Worm (Caenorhabditis elegans) whole organism, midembryonic: ENCODE data around the gene T27C5.12.
"Not testable (repeated sequence)": the region's sequence is repeated elsewhere in the genome, so short reads cannot be mapped to it uniquely, and the experiment has no call there.

Experiments
- T22C8.4 ChIP-seq: fragments of 200-800 bp; sonication (Bioruptor generic); IDR thresholded peaks from 2 replicates; pipeline ENCODE4 v1.3.6; 2022; ENCODE audit warnings: missing genetic modification characterization, missing compliant biosample characterization
- cog-1 ChIP-seq: sonication (generic microtip); optimal IDR thresholded peaks from 2 replicates; lab custom pipeline; 2016; ENCODE audit warnings: missing genetic modification characterization, missing compliant biosample characterization
- flt-1 ChIP-seq: fragments of 200-800 bp; sonication (Bioruptor generic); IDR thresholded peaks from 2 replicates; pipeline ENCODE4 v1.3.6; 2022; ENCODE audit warnings: missing genetic modification characterization, missing compliant biosample characterization
- klf-2 ChIP-seq: fragments of 200-800 bp; sonication (Bioruptor generic); conservative IDR thresholded peaks from 2 replicates; pipeline ENCODE4 v1.3.6; 2022; ENCODE audit warnings: missing genetic modification reagents, missing genetic modification characterization, missing compliant biosample characterization
- med-1 ChIP-seq: sonication (generic microtip); optimal IDR thresholded peaks from 2 replicates; lab custom pipeline; 2017; ENCODE audit warnings: missing genetic modification characterization, mild to moderate bottlenecking, missing compliant biosample characterization, antibody characterized with exemption, missing genetic modification reagents; ENCODE audit not compliant: insufficient read depth
- ref-1 ChIP-seq: fragments of 200-800 bp; sonication (Bioruptor generic); conservative IDR thresholded peaks from 2 replicates; pipeline ENCODE4 v1.3.6; 2022; ENCODE audit warnings: missing genetic modification reagents, missing genetic modification characterization, missing compliant biosample characterization
- tab-1 ChIP-seq: fragments of 200-800 bp; sonication (Bioruptor generic); IDR thresholded peaks from 2 replicates; pipeline ENCODE4 v1.3.6; 2022; ENCODE audit warnings: missing genetic modification characterization, missing compliant biosample characterization
- ztf-23 ChIP-seq: fragments of 200-800 bp; sonication (Bioruptor generic); IDR thresholded peaks from 2 replicates; pipeline ENCODE4 v1.3.6; 2022; ENCODE audit warnings: missing genetic modification reagents, missing genetic modification characterization, missing compliant biosample characterization
- ztf-29 ChIP-seq: fragments of 200-800 bp; sonication (Bioruptor generic); IDR thresholded peaks from 2 replicates; pipeline ENCODE4 v1.3.6; 2022; ENCODE audit warnings: missing genetic modification reagents, missing genetic modification characterization, missing compliant biosample characterization

Gene T27C5.12

DNA sequence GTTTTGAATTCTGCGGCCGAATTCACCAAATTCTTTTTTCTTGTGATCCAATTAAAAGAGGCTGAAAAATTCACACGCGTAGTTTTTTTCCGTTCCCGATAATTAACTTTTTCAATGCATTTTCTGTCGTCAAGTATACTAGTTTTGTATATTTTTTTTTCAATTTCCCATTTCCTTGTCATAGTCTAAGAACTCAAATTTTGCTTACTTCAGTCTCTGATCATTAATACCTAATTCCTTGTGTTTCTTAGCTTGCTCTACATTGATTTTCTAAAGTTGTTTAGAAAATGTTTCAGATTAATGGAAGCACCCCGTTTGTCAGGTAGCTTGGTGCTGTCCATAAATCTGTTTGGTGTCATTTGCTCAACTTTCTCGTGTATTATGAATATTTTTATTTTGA is 15.9 kb downstream of the T27C5.12 start, which contains the start of gene srbc-27:
Gene srbc-27 (plus strand): TSS at position 301 of the 400 bp plus-strand sequence.
- no peak for TF ChIP-seq med-1
- no peak for TF ChIP-seq flt-1 (GFP tag; lab: Robert Waterston, UW)
- TF ChIP-seq ztf-23: no peak
- TF ChIP-seq klf-2 (GFP tag; lab: Robert Waterston, UW): no peak
- TF ChIP-seq ref-1 (GFP tag; lab: Robert Waterston, UW): no peak
- no peak for TF ChIP-seq ztf-29
- no peak for TF ChIP-seq cog-1
- no peak for TF ChIP-seq T22C8.4
- no peak for TF ChIP-seq tab-1 (GFP tag; lab: Robert Waterston, UW)

DNA sequence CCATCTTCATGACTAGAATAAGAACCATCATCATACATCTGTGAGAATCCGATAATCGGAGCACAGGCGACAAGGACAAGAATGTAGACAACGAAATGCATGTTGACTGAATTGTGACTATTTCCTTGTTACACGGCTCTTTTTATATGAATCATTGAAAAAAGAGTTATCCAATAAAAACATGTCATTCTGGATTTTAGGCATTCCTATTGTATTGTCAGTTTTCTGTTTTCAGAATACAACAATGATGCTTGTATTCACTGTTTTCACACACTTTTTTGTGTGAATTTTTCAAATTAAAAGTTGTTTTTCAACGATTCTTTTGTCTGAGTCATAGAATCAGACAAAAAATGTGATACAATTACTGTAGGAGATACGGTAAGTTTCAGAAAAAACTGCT is 21.4 kb downstream of the T27C5.12 start, which contains the start of gene F20E11.18:
Gene F20E11.18 (minus strand): TSS at position 101 of the 400 bp plus-strand sequence.
- TF ChIP-seq T22C8.4 (no peak), tab-1 (GFP tag; lab: Robert Waterston, UW) (no peak), ztf-23 (no peak), ref-1 (GFP tag; lab: Robert Waterston, UW) (no peak), cog-1 (no peak), ztf-29 (no peak), med-1 (no peak), flt-1 (GFP tag; lab: Robert Waterston, UW) (no peak), klf-2 (GFP tag; lab: Robert Waterston, UW) (no peak)

DNA sequence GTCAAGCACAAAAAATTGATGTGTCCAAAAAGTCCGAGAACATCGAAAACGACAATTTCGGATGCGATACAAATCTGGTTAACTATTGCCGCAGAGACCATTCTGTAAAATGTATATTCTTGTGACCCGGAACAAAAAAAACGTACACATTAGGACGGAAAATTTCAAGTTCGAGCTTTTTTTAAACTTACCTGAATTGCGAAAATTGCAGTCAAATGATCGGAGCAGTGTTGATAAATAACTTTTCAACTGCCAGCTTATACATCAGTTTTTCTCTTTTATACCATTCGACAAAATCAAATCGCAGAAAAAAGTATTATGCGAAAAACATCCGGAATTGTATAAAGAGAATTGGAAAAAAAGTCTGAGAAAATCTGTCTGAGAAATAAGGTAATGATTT is 23.3 kb downstream of the T27C5.12 start, which contains the start of gene srsx-2:
Gene srsx-2 (minus strand): TSS at position 101 of the 400 bp plus-strand sequence.
- TF ChIP-seq ztf-29 (no peak), T22C8.4 (no peak), med-1 (no peak), ref-1 (GFP tag; lab: Robert Waterston, UW) (no peak), tab-1 (GFP tag; lab: Robert Waterston, UW) (no peak), flt-1 (GFP tag; lab: Robert Waterston, UW) (no peak), klf-2 (GFP tag; lab: Robert Waterston, UW) (no peak), cog-1 (no peak), ztf-23 (no peak)

ce11 chrV:17439406-17439805 is 24.4 kb downstream of the T27C5.12 start, which contains the start of gene srh-154:
Gene srh-154, plus strand, starts transcription at chrV:17439706.
- no peak for TF ChIP-seq T22C8.4
- TF ChIP-seq ztf-29: no peak
- TF ChIP-seq cog-1: no peak
- no peak for TF ChIP-seq flt-1 (GFP tag; lab: Robert Waterston, UW)
- TF ChIP-seq ztf-23: no peak
- no peak for TF ChIP-seq klf-2 (GFP tag; lab: Robert Waterston, UW)

DNA sequence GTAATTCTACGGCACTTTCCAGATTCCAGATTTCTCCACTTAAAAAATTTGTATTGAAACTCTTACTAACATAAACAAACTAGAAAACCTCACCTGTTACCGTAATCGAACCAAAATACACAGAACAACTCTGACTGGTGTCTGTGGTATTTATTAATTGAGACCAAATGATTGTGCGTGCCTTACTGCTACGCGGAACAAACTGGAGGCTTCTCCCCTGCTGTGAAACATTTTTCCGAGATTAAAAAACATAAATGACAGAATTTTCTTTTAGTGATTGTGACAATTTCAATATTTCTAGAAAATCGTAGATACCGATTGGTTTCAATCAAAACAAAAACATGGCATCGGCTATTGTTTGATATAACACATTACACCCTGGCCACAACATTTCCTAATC is 34.8 kb downstream of the T27C5.12 start:
- TF ChIP-seq ztf-29 (no peak), T22C8.4 (no peak), ztf-23 (no peak), cog-1 (no peak), flt-1 (GFP tag; lab: Robert Waterston, UW) (no peak), ref-1 (GFP tag; lab: Robert Waterston, UW) (no peak), med-1 (no peak)

DNA sequence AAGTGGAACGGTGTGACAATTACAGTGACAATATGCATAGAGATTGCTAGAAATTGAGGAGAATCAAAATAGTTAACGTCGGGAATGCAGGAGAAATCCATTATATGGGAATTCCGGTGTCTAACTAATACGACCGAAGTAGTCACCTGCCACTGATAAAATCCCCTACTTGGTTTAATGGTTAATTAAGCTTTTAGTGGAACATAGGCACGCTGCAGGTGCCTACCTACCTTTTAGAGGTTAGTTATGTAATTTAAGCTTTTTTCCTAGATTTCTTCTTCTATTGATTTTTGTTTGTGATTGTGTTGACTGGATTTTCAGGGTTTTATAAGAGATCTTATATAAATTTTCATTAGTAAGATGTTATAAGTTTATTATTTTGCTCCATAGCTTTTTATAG is 41.1 kb downstream of the T27C5.12 start, which contains the start of gene srh-203:
Gene srh-203 (minus strand): TSS at position 101 of the 400 bp plus-strand sequence.
- not testable (repeated sequence) for TF ChIP-seq ref-1 (GFP tag; lab: Robert Waterston, UW); T22C8.4; med-1

DNA sequence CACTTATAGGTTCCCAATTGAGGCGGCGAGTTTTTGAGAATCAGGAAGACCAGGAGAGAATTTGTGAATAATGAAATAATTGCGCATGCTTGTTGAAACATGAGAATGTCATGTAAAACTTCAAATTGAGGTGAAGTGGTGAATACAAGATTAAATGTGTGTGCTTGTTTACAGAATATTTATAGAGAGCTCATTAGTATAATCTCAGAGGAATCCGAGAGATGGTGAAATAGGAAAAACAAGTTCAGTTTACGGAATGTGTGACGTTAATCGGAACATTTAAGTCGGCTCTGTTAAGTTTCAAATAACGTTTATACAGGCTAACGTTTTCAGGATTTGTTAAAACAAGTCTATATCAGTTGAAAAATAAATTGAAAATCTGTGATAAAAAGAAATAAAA is 43.0 kb downstream of the T27C5.12 start, which contains the start of gene str-200:
Gene str-200 (minus strand): TSS at position 101 of the 400 bp plus-strand sequence.
- TF ChIP-seq ztf-23: no peak
- TF ChIP-seq tab-1 (GFP tag; lab: Robert Waterston, UW): no peak
- no peak for TF ChIP-seq ztf-29

- TF ChIP-seq med-1: no peak
- TF ChIP-seq klf-2 (GFP tag; lab: Robert Waterston, UW): no peak
- no peak for TF ChIP-seq ztf-23
- no peak for TF ChIP-seq T22C8.4
- TF ChIP-seq tab-1 (GFP tag; lab: Robert Waterston, UW): no peak
- TF ChIP-seq flt-1 (GFP tag; lab: Robert Waterston, UW): no peak
- TF ChIP-seq ref-1 (GFP tag; lab: Robert Waterston, UW): no peak
- TF ChIP-seq cog-1: no peak
- no peak for TF ChIP-seq ztf-29
Observed at ce11 chrV:17460061-17460460, 45.0 kb downstream of the T27C5.12 start, which contains the start of gene srz-48. Gene srz-48, minus strand, starts transcription at chrV:17460161.

ce11 chrV:17464278-17464677 is 49.2 kb downstream of the T27C5.12 start, which contains the start of gene F20E11.7:
Gene F20E11.7, plus strand, starts transcription at chrV:17464578.
- not testable (repeated sequence) for TF ChIP-seq cog-1, T22C8.4, med-1
